Worm (Caenorhabditis elegans) whole organism, L4 larva: ENCODE measurements around the gene zig-2.
A peak's percentile ranks its signal among the peaks of the same experiment; 100 is the strongest.

ENCODE experiments used
- F44E2.7 ChIP-seq: fragments of 200-800 bp; sonication (Bioruptor generic); IDR thresholded peaks from 2 replicates; pipeline ENCODE4 v2.1.2; 2022; ENCODE audit warnings: missing genetic modification characterization, missing compliant biosample characterization
- R02D3.7 ChIP-seq: fragments of 150-350 bp; sonication (generic microtip); optimal IDR thresholded peaks from 3 replicates; lab custom pipeline; 2014; ENCODE audit warnings: missing biosample characterization, missing genetic modification characterization
- Y105C5A.15 ChIP-seq: fragments of 200-800 bp; sonication (Bioruptor generic); IDR thresholded peaks from 2 replicates; pipeline ENCODE4 v1.3.6; 2022; ENCODE audit warnings: missing genetic modification characterization, missing compliant biosample characterization
- ZK546.5 ChIP-seq, 2 experiments: sonication (generic microtip); optimal IDR thresholded peaks; 2 replicates each; lab custom pipeline; 2017; ENCODE audit warnings: missing biosample characterization in 2 of 2, missing genetic modification characterization in 2 of 2
- attf-4 ChIP-seq: sonication (generic microtip); optimal IDR thresholded peaks from 3 replicates; lab custom pipeline; 2017; ENCODE audit warnings: missing biosample characterization, missing genetic modification characterization
- ceh-20 ChIP-seq: fragments of 200-800 bp; sonication (Bioruptor generic); IDR thresholded peaks from 2 replicates; pipeline ENCODE4 v1.3.6; 2022; ENCODE audit warnings: missing genetic modification reagents, missing genetic modification characterization, missing compliant biosample characterization
- ceh-32 ChIP-seq: sonication (generic microtip); optimal IDR thresholded peaks from 2 replicates; lab custom pipeline; 2016; ENCODE audit warnings: mild to moderate bottlenecking, missing genetic modification characterization, missing compliant biosample characterization; ENCODE audit not compliant: poor library complexity
- ceh-62 ChIP-seq: sonication (generic microtip); optimal IDR thresholded peaks from 2 replicates; lab custom pipeline; 2017; ENCODE audit warnings: missing biosample characterization, missing genetic modification characterization
- cey-2 ChIP-seq: sonication (generic microtip); optimal IDR thresholded peaks from 3 replicates; lab custom pipeline; 2017; ENCODE audit warnings: missing genetic modification characterization, mild to moderate bottlenecking, missing compliant biosample characterization, antibody characterized with exemption, borderline replicate concordance; ENCODE audit not compliant: insufficient read depth
- daf-19 ChIP-seq: fragments of 200-800 bp; sonication (Bioruptor generic); conservative IDR thresholded peaks from 2 replicates; pipeline ENCODE4 v1.3.6; 2022; ENCODE audit warnings: missing genetic modification characterization, missing compliant biosample characterization
- dmd-8 ChIP-seq: fragments of 200-800 bp; sonication (Bioruptor generic); IDR thresholded peaks from 2 replicates; pipeline ENCODE4 v1.3.6; 2022; ENCODE audit warnings: missing genetic modification characterization, missing compliant biosample characterization
- dpl-1 ChIP-seq: fragments of 150-350 bp; optimal IDR thresholded peaks from 2 replicates; lab custom pipeline; 2014; ENCODE audit warnings: missing biosample characterization, missing genetic modification reagents, missing genetic modification characterization
- duxl-1 ChIP-seq: sonication (generic microtip); optimal IDR thresholded peaks from 2 replicates; lab custom pipeline; 2016; ENCODE audit warnings: mild to moderate bottlenecking, missing genetic modification characterization, moderate library complexity, missing compliant biosample characterization; ENCODE audit not compliant: poor library complexity
- egl-27 ChIP-seq: sonication (generic microtip); optimal IDR thresholded peaks from 3 replicates; lab custom pipeline; 2017; ENCODE audit warnings: missing biosample characterization, missing genetic modification reagents, missing genetic modification characterization
- fos-1 ChIP-seq: fragments of 150-350 bp; optimal IDR thresholded peaks from 2 replicates; lab custom pipeline; 2014; ENCODE audit warnings: missing biosample characterization, missing genetic modification characterization
- gei-8 ChIP-seq: fragments of 200-800 bp; sonication (Bioruptor generic); optimal IDR thresholded peaks from 2 replicates; lab custom pipeline; 2018; ENCODE audit warnings: mild to moderate bottlenecking, missing genetic modification characterization, missing compliant biosample characterization
- hif-1 ChIP-seq, 2 experiments: sonication (generic microtip); optimal IDR thresholded peaks; 2 replicates each; lab custom pipeline; 2016 to 2017; ENCODE audit warnings: missing compliant biosample characterization in 2 of 2, missing genetic modification characterization in 2 of 2, missing genetic modification reagents in 2 of 2, missing genotype in 2 of 2, mild to moderate bottlenecking in 1 of 2
- hlh-30 ChIP-seq: sonication (generic microtip); optimal IDR thresholded peaks from 2 replicates; lab custom pipeline; 2017; ENCODE audit warnings: antibody characterized with exemption, mild to moderate bottlenecking, missing genetic modification characterization, missing compliant biosample characterization; ENCODE audit not compliant: insufficient read depth
- lin-13 ChIP-seq: fragments of 150-350 bp; optimal IDR thresholded peaks from 2 replicates; lab custom pipeline; 2014; ENCODE audit warnings: missing biosample characterization, missing genetic modification reagents, missing genetic modification characterization
- lir-3 ChIP-seq: sonication (generic microtip); optimal IDR thresholded peaks from 2 replicates; lab custom pipeline; 2016; ENCODE audit warnings: mild to moderate bottlenecking, missing genetic modification characterization, missing compliant biosample characterization
- mdl-1 ChIP-seq, 2 experiments: fragments of 150-350 bp in 1 of 2; sonication (generic microtip) in 1 of 2; optimal IDR thresholded peaks; 2 replicates each; lab custom pipeline; 2014 to 2017; ENCODE audit warnings: missing biosample characterization in 2 of 2, missing genetic modification characterization in 2 of 2
- nhr-102 ChIP-seq: sonication (generic microtip); optimal IDR thresholded peaks from 2 replicates; lab custom pipeline; 2016; ENCODE audit warnings: mild to moderate bottlenecking, missing genetic modification characterization, moderate library complexity, missing compliant biosample characterization
- nhr-237 ChIP-seq: sonication (generic microtip); optimal IDR thresholded peaks from 2 replicates; lab custom pipeline; 2017; ENCODE audit warnings: missing biosample characterization, missing genetic modification characterization
- nhr-28 ChIP-seq: fragments of 150-350 bp; optimal IDR thresholded peaks from 2 replicates; lab custom pipeline; 2014; ENCODE audit warnings: missing biosample characterization, missing genetic modification characterization
- nhr-48 ChIP-seq: sonication (generic microtip); optimal IDR thresholded peaks from 2 replicates; lab custom pipeline; 2016; ENCODE audit warnings: mild to moderate bottlenecking, missing genetic modification characterization, missing compliant biosample characterization
- pha-4 ChIP-seq, 2 experiments: fragments of 150-350 bp in 1 of 2; fragments of 200-800 bp in 1 of 2; sonication (Bioruptor generic) in 1 of 2; IDR thresholded peaks in 1 of 2; optimal IDR thresholded peaks in 1 of 2; 2 replicates each; pipeline versions ENCODE4 v1.3.6 to Lab custom; 2014 to 2022; ENCODE audit warnings: missing genetic modification characterization in 2 of 2, missing genetic modification reagents in 2 of 2, missing biosample characterization in 1 of 2, missing compliant biosample characterization in 1 of 2
- php-3 ChIP-seq: fragments of 200-800 bp; sonication (Bioruptor generic); IDR thresholded peaks from 2 replicates; pipeline ENCODE4 v1.3.6; 2022; ENCODE audit warnings: missing genetic modification reagents, missing genetic modification characterization, missing compliant biosample characterization
- rbr-2 ChIP-seq: sonication (generic microtip); optimal IDR thresholded peaks from 2 replicates; lab custom pipeline; 2016; ENCODE audit warnings: missing genotype, missing genetic modification characterization, missing compliant biosample characterization
- sdz-12 ChIP-seq: fragments of 200-800 bp; sonication (Bioruptor generic); optimal IDR thresholded peaks from 2 replicates; lab custom pipeline; 2018; ENCODE audit warnings: mild to moderate bottlenecking, missing genetic modification characterization, missing compliant biosample characterization
- set-16 ChIP-seq: fragments of 200-800 bp; sonication (Bioruptor generic); IDR thresholded peaks from 2 replicates; pipeline ENCODE4 v1.3.6; 2022; ENCODE audit warnings: missing genetic modification reagents, missing genetic modification characterization, missing compliant biosample characterization
- skn-1 ChIP-seq: fragments of 150-350 bp; optimal IDR thresholded peaks from 2 replicates; lab custom pipeline; 2014; ENCODE audit warnings: missing biosample characterization, missing genetic modification characterization
- spr-3 ChIP-seq: fragments of 200-800 bp; sonication (Bioruptor generic); optimal IDR thresholded peaks from 2 replicates; lab custom pipeline; 2018; ENCODE audit warnings: mild to moderate bottlenecking, missing genetic modification characterization, missing compliant biosample characterization
- tag-97 ChIP-seq: fragments of 200-800 bp; sonication (Bioruptor generic); IDR thresholded peaks from 2 replicates; pipeline ENCODE4 v1.3.6; 2022; ENCODE audit warnings: missing genetic modification characterization, missing compliant biosample characterization
- unc-62 ChIP-seq, 3 experiments: fragments of 150-350 bp in 1 of 3; sonication (generic microtip); optimal IDR thresholded peaks in 2 of 3; peaks in 1 of 3; 1 replicate in 1 of 3; 2 replicates in 2 of 3; lab custom pipeline; 2014 to 2017; ENCODE audit warnings: missing biosample characterization in 3 of 3, missing genetic modification characterization in 3 of 3, missing genetic modification reagents in 3 of 3, missing genotype in 1 of 3
- zag-1 ChIP-seq: fragments of 150-350 bp; optimal IDR thresholded peaks from 2 replicates; lab custom pipeline; 2014; ENCODE audit warnings: missing biosample characterization, missing genetic modification characterization
- zfp-2 ChIP-seq: sonication (generic microtip); optimal IDR thresholded peaks from 2 replicates; lab custom pipeline; 2016; ENCODE audit warnings: mild to moderate bottlenecking, missing genetic modification characterization, missing compliant biosample characterization
- zfp-3 ChIP-seq: fragments of 200-800 bp; sonication (Bioruptor generic); conservative IDR thresholded peaks from 2 replicates; pipeline ENCODE4 v1.3.6; 2022; ENCODE audit warnings: missing genetic modification reagents, missing genetic modification characterization, missing compliant biosample characterization
- zip-2 ChIP-seq: fragments of 150-350 bp; optimal IDR thresholded peaks from 2 replicates; lab custom pipeline; 2014; ENCODE audit warnings: missing biosample characterization, missing genetic modification characterization
- ztf-7 ChIP-seq: fragments of 150-350 bp; optimal IDR thresholded peaks from 2 replicates; lab custom pipeline; 2014; ENCODE audit warnings: missing biosample characterization, missing genetic modification characterization

zig-2 gene

ce11 chrX:12323439-12323838 lies 17.8 kb downstream of the zig-2 start, which contains the start of gene srd-40:
TSS of gene srd-40 (plus strand) at chrX:12323739.
- TF ChIP-seq Y105C5A.15 (GFP tag; lab: Robert Waterston, UW) (no peak), ztf-7 (tag; lab: Kevin White, UChicago) (no peak), sdz-12 (GFP tag; lab: Kevin White, UChicago) (no peak), attf-4 (no peak), nhr-102 (tag; lab: Kevin White, UChicago) (no peak), lin-13 (GFP tag; lab: Kevin White, UChicago) (no peak), nhr-28 (tag; lab: Kevin White, UChicago) (no peak), duxl-1 (no peak), skn-1 (tag; lab: Kevin White, UChicago) (no peak), fos-1 (tag; lab: Kevin White, UChicago) (no peak), F44E2.7 (no peak), ZK546.5 (tag; optimal IDR thresholded peaks at IDR 0.05; lab: Kevin White, UChicago) (no peak), gei-8 (GFP tag; lab: Kevin White, UChicago) (no peak), mdl-1 (tag; optimal IDR thresholded peaks at IDR 0.05; lab: Kevin White, UChicago) (no peak), zfp-2 (tag; lab: Kevin White, UChicago) (no peak), dmd-8 (GFP tag; lab: Robert Waterston, UW) (no peak), rbr-2 (tag; lab: Kevin White, UChicago) (no peak), pha-4 (GFP tag; IDR thresholded peaks at IDR 0.05; lab: Robert Waterston, UW) (no peak), pha-4 (tag; optimal IDR thresholded peaks at IDR 0.05; lab: Kevin White, UChicago) (no peak)
- TF ChIP-seq, all 104 proteins: peak for 0

- TF ChIP-seq spr-3 (GFP tag; lab: Kevin White, UChicago) (no peak), ceh-62 (no peak), zip-2 (tag; lab: Kevin White, UChicago) (no peak), lir-3 (tag; lab: Kevin White, UChicago) (no peak), php-3 (GFP tag; lab: Robert Waterston, UW) (no peak), ceh-20 (GFP tag; lab: Robert Waterston, UW) (no peak)
These were observed 19.9 kb downstream of the zig-2 start, which contains the start of gene F17A2.13 for ce11 chrX:12321357-12321756. TSS of gene F17A2.13 (plus strand) at chrX:12321657.

- TF ChIP-seq unc-62 (GFP tag; optimal IDR thresholded peaks at IDR 0.05 in 1 of 2; lab: Kevin White, UChicago), result peak in 1 of 2 experiments; percentile 48
- TF ChIP-seq unc-62 (tag; optimal IDR thresholded peaks at IDR 0.05; lab: Kevin White, UChicago), result no peak
- no peak for TF ChIP-seq set-16 (GFP tag; lab: Robert Waterston, UW)
- TF ChIP-seq, all 104 proteins: peak for 1
These were observed 20.5 kb downstream of the zig-2 start, which contains the start of gene ceh-40 for ce11 chrX:12320737-12321136. TSS of gene ceh-40 (minus strand) at chrX:12320777.

ce11 chrX:12317560-12317959 lies 23.7 kb downstream of the zig-2 start:
- TF ChIP-seq unc-62 (GFP tag; optimal IDR thresholded peaks at IDR 0.05 in 1 of 2; lab: Kevin White, UChicago) (peak in 1 of 2 experiments; percentile 91), unc-62 (tag; optimal IDR thresholded peaks at IDR 0.05; lab: Kevin White, UChicago) (no peak), hif-1 (tag; optimal IDR thresholded peaks at IDR 0.05; lab: Kevin White, UChicago) (no peak)

ce11 chrX:12315268-12315667 lies 26.0 kb downstream of the zig-2 start, which contains the start of gene xtr-2:
TSS of gene xtr-2 (plus strand) at chrX:12315568.
- no peak for TF ChIP-seq nhr-237 (tag; lab: Kevin White, UChicago)
- no peak for TF ChIP-seq zfp-3 (GFP tag; lab: Robert Waterston, UW)
- no peak for TF ChIP-seq nhr-48 (tag; lab: Kevin White, UChicago)
- TF ChIP-seq R02D3.7 (tag; lab: Kevin White, UChicago), result no peak
- TF ChIP-seq egl-27 (tag; lab: Kevin White, UChicago), result no peak
- TF ChIP-seq ceh-32, result no peak
- TF ChIP-seq set-16 (GFP tag; lab: Robert Waterston, UW), result no peak
- TF ChIP-seq tag-97 (GFP tag; lab: Robert Waterston, UW), result no peak
- TF ChIP-seq zfp-2 (tag; lab: Kevin White, UChicago), result no peak
- TF ChIP-seq cey-2 (tag; lab: Kevin White, UChicago), result no peak
- TF ChIP-seq dpl-1, result no peak
- TF ChIP-seq hlh-30 (tag; lab: Kevin White, UChicago), result no peak
- no peak for TF ChIP-seq daf-19 (GFP tag; lab: Robert Waterston, UW)
- TF ChIP-seq zag-1, result no peak
- no peak for TF ChIP-seq php-3 (GFP tag; lab: Robert Waterston, UW)
- TF ChIP-seq, all 104 proteins: peak for 0
